Worm (Caenorhabditis elegans) whole organism, L1 larva: ENCODE measurements around the gene R05G6.10.
A peak's percentile ranks its signal among the peaks of the same experiment; 100 is the strongest.

Experiments
- C04F5.9 ChIP-seq: sonication (generic microtip); optimal IDR thresholded peaks from 2 replicates; lab custom pipeline; 2016; ENCODE audit warnings: missing genetic modification characterization, missing compliant biosample characterization
- C34B4.2 ChIP-seq: sonication (generic microtip); optimal IDR thresholded peaks from 2 replicates; lab custom pipeline; 2017; ENCODE audit warnings: mild to moderate bottlenecking, missing genetic modification characterization, missing compliant biosample characterization
- blmp-1 ChIP-seq: fragments of 150-350 bp; optimal IDR thresholded peaks from 2 replicates; lab custom pipeline; 2014; ENCODE audit warnings: missing biosample characterization, missing genetic modification characterization
- ceh-90 ChIP-seq: sonication (generic microtip); optimal IDR thresholded peaks from 2 replicates; lab custom pipeline; 2016; ENCODE audit warnings: missing genetic modification characterization, missing compliant biosample characterization
- dsc-1 ChIP-seq: sonication (generic microtip); optimal IDR thresholded peaks from 2 replicates; lab custom pipeline; 2016; ENCODE audit warnings: mild to moderate bottlenecking, missing genetic modification characterization, missing compliant biosample characterization
- efl-1 ChIP-seq, 4 experiments: fragments of 150-350 bp; optimal IDR thresholded peaks in 3 of 4; peaks in 1 of 4; 1 replicate in 1 of 4; 2 replicates in 3 of 4; lab custom pipeline; 2014; ENCODE audit warnings: missing biosample characterization in 2 of 4, missing genetic modification characterization in 2 of 4, missing genetic modification reagents in 2 of 4
- elt-2 ChIP-seq: sonication (generic microtip); optimal IDR thresholded peaks from 2 replicates; lab custom pipeline; 2016; ENCODE audit warnings: missing genetic modification characterization, mild to moderate bottlenecking, inconsistent platforms, missing compliant biosample characterization, missing genetic modification reagents
- elt-3 ChIP-seq, 6 experiments: fragments of 150-350 bp in 1 of 6; sonication (generic microtip); optimal IDR thresholded peaks; 2 replicates each; lab custom pipeline; 2017 to 2018; ENCODE audit warnings: missing biosample characterization in 6 of 6, missing genetic modification characterization in 6 of 6, inconsistent platforms in 1 of 6
- ets-5 ChIP-seq: fragments of 200-800 bp; sonication (Bioruptor generic); IDR thresholded peaks from 2 replicates; pipeline ENCODE4 v1.3.6; 2022; ENCODE audit warnings: missing genetic modification characterization, missing compliant biosample characterization
- hlh-17 ChIP-seq: fragments of 200-800 bp; sonication (Bioruptor generic); optimal IDR thresholded peaks from 2 replicates; lab custom pipeline; 2018; ENCODE audit warnings: missing genetic modification characterization, mild to moderate bottlenecking, missing compliant biosample characterization, moderate library complexity, borderline replicate concordance
- hlh-4 ChIP-seq: sonication (generic microtip); optimal IDR thresholded peaks from 2 replicates; lab custom pipeline; 2016; ENCODE audit warnings: mild to moderate bottlenecking, missing genetic modification characterization, missing compliant biosample characterization
- hpl-2 ChIP-seq: fragments of 150-350 bp; optimal IDR thresholded peaks from 2 replicates; lab custom pipeline; 2014; ENCODE audit warnings: missing biosample characterization, missing genetic modification reagents, missing genetic modification characterization
- jun-1 ChIP-seq: fragments of 150-350 bp; optimal IDR thresholded peaks from 2 replicates; lab custom pipeline; 2014; ENCODE audit warnings: missing biosample characterization, missing genetic modification reagents, missing genetic modification characterization
- lin-14 ChIP-seq: fragments of 200-800 bp; sonication (Bioruptor generic); optimal IDR thresholded peaks from 2 replicates; lab custom pipeline; 2018; ENCODE audit warnings: mild to moderate bottlenecking, missing genetic modification characterization, moderate library complexity, missing compliant biosample characterization
- lin-35 ChIP-seq, 2 experiments: fragments of 150-350 bp; optimal IDR thresholded peaks; 2 replicates each; lab custom pipeline; 2014; ENCODE audit warnings: missing biosample characterization in 2 of 2, missing genetic modification characterization in 2 of 2, missing genetic modification reagents in 2 of 2
- lsy-2 ChIP-seq, 2 experiments: fragments of 150-350 bp; optimal IDR thresholded peaks; 2 replicates each; lab custom pipeline; 2014; ENCODE audit warnings: missing biosample characterization in 2 of 2, missing genetic modification characterization in 2 of 2
- mdl-1 ChIP-seq, 2 experiments: fragments of 150-350 bp; optimal IDR thresholded peaks; 2 replicates each; lab custom pipeline; 2014 to 2017; ENCODE audit warnings: missing biosample characterization in 2 of 2, missing genetic modification characterization in 2 of 2, inconsistent platforms in 1 of 2
- mep-1 ChIP-seq: fragments of 150-350 bp; optimal IDR thresholded peaks from 2 replicates; lab custom pipeline; 2014; ENCODE audit warnings: missing biosample characterization, missing genetic modification characterization
- nhr-20 ChIP-seq: sonication (generic microtip); optimal IDR thresholded peaks from 2 replicates; lab custom pipeline; 2016; ENCODE audit warnings: mild to moderate bottlenecking, missing genetic modification characterization, missing compliant biosample characterization
- nhr-47 ChIP-seq: sonication (generic microtip); optimal IDR thresholded peaks from 2 replicates; lab custom pipeline; 2016; ENCODE audit warnings: mild to moderate bottlenecking, missing genetic modification characterization, moderate library complexity, missing compliant biosample characterization
- nhr-71 ChIP-seq: sonication (generic microtip); optimal IDR thresholded peaks from 2 replicates; lab custom pipeline; 2016; ENCODE audit warnings: mild to moderate bottlenecking, missing genetic modification characterization, moderate library complexity, missing compliant biosample characterization
- nhr-85 ChIP-seq: sonication (generic microtip); peaks from one replicate; lab custom pipeline; 2016; ENCODE audit warnings: missing genetic modification characterization, inconsistent platforms, missing compliant biosample characterization
- pax-3 ChIP-seq: fragments of 200-800 bp; sonication (Bioruptor generic); optimal IDR thresholded peaks from 2 replicates; lab custom pipeline; 2018; ENCODE audit warnings: mild to moderate bottlenecking, missing genetic modification characterization, moderate library complexity, missing compliant biosample characterization
- pqm-1 ChIP-seq: sonication (generic microtip); optimal IDR thresholded peaks from 3 replicates; lab custom pipeline; 2017; ENCODE audit warnings: missing biosample characterization, missing genetic modification characterization
- snu-23 ChIP-seq: sonication (generic microtip); optimal IDR thresholded peaks from 2 replicates; lab custom pipeline; 2016; ENCODE audit warnings: missing genetic modification characterization, missing compliant biosample characterization
- unc-86 ChIP-seq: sonication (generic microtip); optimal IDR thresholded peaks from 2 replicates; lab custom pipeline; 2016; ENCODE audit warnings: missing genetic modification characterization, missing compliant biosample characterization
- xbp-1 ChIP-seq: sonication (generic microtip); optimal IDR thresholded peaks from 2 replicates; lab custom pipeline; 2016; ENCODE audit warnings: missing genetic modification characterization, missing compliant biosample characterization

The R05G6.10 gene

DNA sequence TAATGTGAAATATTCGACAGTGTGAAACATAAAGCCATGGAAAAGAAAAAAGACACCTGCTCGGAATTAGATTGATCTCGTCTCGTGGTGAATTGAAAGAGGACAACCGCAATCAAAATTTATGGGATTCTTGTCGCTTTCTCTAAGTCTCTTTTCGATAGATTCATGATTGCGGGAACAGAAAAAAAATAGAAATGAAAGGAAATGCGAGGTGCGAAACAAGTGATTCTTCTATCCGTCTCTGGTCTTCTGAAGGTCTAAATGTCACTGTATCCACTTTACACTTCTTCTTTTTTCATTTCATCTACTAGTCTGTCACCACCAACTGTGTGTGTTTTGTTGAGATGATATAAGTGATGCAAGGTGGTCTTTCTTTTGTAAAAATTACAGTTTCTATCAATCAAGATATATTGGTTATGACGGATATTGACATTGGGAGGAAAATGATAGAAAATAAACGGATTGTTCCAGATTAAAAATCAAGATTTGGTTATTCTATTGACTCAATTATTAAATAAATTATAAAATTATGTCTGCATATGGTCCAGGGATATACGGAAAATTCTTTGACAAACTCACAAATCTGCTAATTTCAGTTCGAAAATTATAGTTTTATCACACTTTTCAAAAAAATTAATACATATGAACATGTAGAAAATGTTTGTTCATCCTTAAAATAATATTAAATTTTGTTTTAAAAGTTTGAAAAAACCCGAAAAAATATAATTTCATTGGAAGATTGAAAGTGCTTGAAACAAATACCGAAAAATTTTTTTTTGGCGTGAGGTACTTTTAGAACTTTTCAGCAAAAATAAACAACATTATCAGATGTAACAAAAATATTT lies 11.9 kb downstream of the R05G6.10 start:
- peak; percentile 87 for TF ChIP-seq blmp-1
- peak; percentile 30 for TF ChIP-seq nhr-20
- TF ChIP-seq hlh-17 (GFP tag; lab: Kevin White, UChicago) = no peak
- TF ChIP-seq mdl-1 (tag; optimal IDR thresholded peaks at IDR 0.05; lab: Kevin White, UChicago) = peak in 1 of 2 experiments; percentile 4
- no peak for TF ChIP-seq xbp-1 (tag; lab: Kevin White, UChicago)
- peak; percentile 40 for TF ChIP-seq dsc-1
- peak; percentile 26 for TF ChIP-seq mep-1 (tag; lab: Kevin White, UChicago)
- TF ChIP-seq elt-3 (tag; optimal IDR thresholded peaks at IDR 0.05; lab: Kevin White, UChicago) = peak in 3 of 6 experiments; percentile 2 to 59 (median 12)
- peak; percentile 56 for TF ChIP-seq snu-23 (GFP tag; lab: Kevin White, UChicago)
- TF ChIP-seq ets-5 (GFP tag; lab: Robert Waterston, UW) = no peak
- TF ChIP-seq C04F5.9 = no peak
- TF ChIP-seq lin-14 (GFP tag; lab: Kevin White, UChicago) = peak; percentile 79
- no peak for TF ChIP-seq pax-3 (tag; lab: Kevin White, UChicago)
- no peak for TF ChIP-seq hlh-4 (tag; lab: Kevin White, UChicago)
- TF ChIP-seq nhr-71 = peak; percentile 34
- peak; percentile 87 for TF ChIP-seq nhr-85
- TF ChIP-seq lsy-2 (tag; optimal IDR thresholded peaks at IDR 0.05; lab: Kevin White, UChicago) = peak in 1 of 2 experiments; percentile 44
- TF ChIP-seq ceh-90 (tag; lab: Kevin White, UChicago) = no peak
- no peak for TF ChIP-seq efl-1 (optimal IDR thresholded peaks at IDR 0.05; lab: Kevin White, UChicago)
- TF ChIP-seq efl-1 (GFP tag; optimal IDR thresholded peaks at IDR 0.05 in 1 of 2; lab: Kevin White, UChicago) = peak in 1 of 2 experiments; percentile 1

DNA sequence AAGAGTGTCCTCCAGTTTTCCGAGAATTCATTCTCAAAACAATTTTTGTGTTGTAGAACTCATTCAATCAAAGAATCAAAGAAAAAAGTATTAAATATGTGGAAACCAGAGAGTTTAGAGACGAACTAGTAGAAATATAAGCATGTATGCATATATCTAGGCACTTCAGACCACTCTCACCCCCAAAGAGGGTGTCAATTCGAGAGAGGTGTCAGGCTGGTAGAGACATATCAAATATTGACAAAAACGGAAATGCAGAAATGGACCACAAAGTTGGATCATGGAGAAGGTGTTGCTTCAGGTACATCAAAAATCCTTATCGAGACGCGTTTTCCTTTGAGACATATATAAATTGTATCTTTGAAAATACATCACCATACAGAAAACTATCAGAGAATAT lies 18.6 kb downstream of the R05G6.10 start:
- TF ChIP-seq lin-14 (GFP tag; lab: Kevin White, UChicago) = peak; percentile 43
- TF ChIP-seq nhr-71 = no peak

ce11 chrIV:7521591-7521990 lies 20.7 kb downstream of the R05G6.10 start:
- TF ChIP-seq jun-1 (tag; lab: Kevin White, UChicago) = no peak
- peak; percentile 29 for TF ChIP-seq nhr-85
- TF ChIP-seq lin-14 (GFP tag; lab: Kevin White, UChicago) = peak; percentile 28

DNA sequence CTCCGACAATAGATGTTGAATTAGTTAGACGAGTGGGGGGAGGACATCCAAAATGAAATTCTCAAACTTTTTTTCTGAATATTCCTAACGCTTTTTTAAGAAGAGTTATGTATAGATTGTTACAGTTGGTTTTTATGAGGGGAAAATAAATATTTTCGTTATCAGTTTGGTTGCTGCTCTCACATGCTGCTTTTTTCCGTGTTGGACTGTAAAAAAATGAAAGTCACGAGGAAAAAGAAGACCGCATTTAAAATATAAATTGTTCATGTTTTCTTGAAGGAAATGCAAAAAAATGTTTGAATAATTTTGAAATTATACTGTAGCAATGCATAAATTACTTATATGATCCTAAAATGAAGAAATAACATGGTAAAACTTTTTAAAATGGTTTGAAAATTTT lies 21.5 kb downstream of the R05G6.10 start:
- TF ChIP-seq elt-2 (peak; percentile 72), unc-86 (tag; lab: Kevin White, UChicago) (no peak), lin-35 (GFP tag; optimal IDR thresholded peaks at IDR 0.05; lab: Kevin White, UChicago) (peak in 1 of 2 experiments; percentile 16), hpl-2 (GFP tag; lab: Kevin White, UChicago) (no peak), mep-1 (tag; lab: Kevin White, UChicago) (no peak), C34B4.2 (tag; lab: Kevin White, UChicago) (no peak), nhr-47 (tag; lab: Kevin White, UChicago) (no peak), pqm-1 (tag; lab: Kevin White, UChicago) (no peak)

- TF ChIP-seq efl-1 (optimal IDR thresholded peaks at IDR 0.05; lab: Kevin White, UChicago) = no peak
- peak in 1 of 2 experiments; percentile 68 for TF ChIP-seq efl-1 (GFP tag; optimal IDR thresholded peaks at IDR 0.05 in 1 of 2; lab: Kevin White, UChicago)
- TF ChIP-seq lin-35 (GFP tag; optimal IDR thresholded peaks at IDR 0.05; lab: Kevin White, UChicago) = peak in 1 of 2 experiments; percentile 2
- TF ChIP-seq C04F5.9 = no peak
Observed at ce11 chrIV:7520258-7520657, 22.1 kb downstream of the R05G6.10 start.

- TF ChIP-seq lsy-2 (tag; optimal IDR thresholded peaks at IDR 0.05; lab: Kevin White, UChicago) (no peak), elt-2 (no peak), mep-1 (tag; lab: Kevin White, UChicago) (no peak)
Observed at ce11 chrIV:7516167-7516566, 26.2 kb downstream of the R05G6.10 start, which contains the start of the genes R05G6.9 and R05G6.3. Gene R05G6.9 (minus strand): TSS chrIV:7516267. Gene R05G6.3 (plus strand): TSS chrIV:7516552.
